Worm (Caenorhabditis elegans): Measurements from ENCODE around the gene F17C11.26.

ce11 chrV:10954832-10955231 is 13.6 kb downstream of the F17C11.26 start, which contains the start of gene F17C11.6:
- TF ChIP-seq him-1 (tag; optimal IDR thresholded peaks at IDR 0.05) (no peak), W03F9.2 (tag; optimal IDR thresholded peaks at IDR 0.05) (no peak), dao-5 (tag; optimal IDR thresholded peaks at IDR 0.05) (no peak)

All from whole organism, L4/young adult.